Fruit fly (Drosophila melanogaster) whole organism, prepupa: ENCODE data around the gene spn-B.

Source experiments
- CG11294 ChIP-seq: fragments of 200-800 bp; sonication (Bioruptor generic); IDR thresholded peaks from 2 replicates; pipeline ENCODE4 v1.3.6; 2022; ENCODE audit warnings: missing biosample characterization, missing genetic modification characterization
- CG15336 ChIP-seq: fragments of 200-800 bp; sonication (Bioruptor generic); IDR thresholded peaks from 2 replicates; pipeline ENCODE4 v1.3.6; 2022; ENCODE audit warnings: missing biosample characterization, missing genetic modification characterization
- CG1621 ChIP-seq: fragments of 200-800 bp; sonication (Bioruptor generic); optimal IDR thresholded peaks from 3 replicates; lab custom pipeline; 2018; ENCODE audit warnings: missing biosample characterization, mild to moderate bottlenecking, missing genetic modification characterization
- CG3032 ChIP-seq: fragments of 200-800 bp; optimal IDR thresholded peaks from 2 replicates; lab custom pipeline; 2019; ENCODE audit warnings: missing biosample characterization, mild to moderate bottlenecking, missing genetic modification characterization, moderate library complexity
- CG31627 ChIP-seq: fragments of 200-800 bp; sonication (Bioruptor generic); optimal IDR thresholded peaks from 3 replicates; lab custom pipeline; 2016; ENCODE audit warnings: missing biosample characterization, missing genetic modification characterization
- CG32006 ChIP-seq: fragments of 200-800 bp; sonication (Bioruptor generic); optimal IDR thresholded peaks from 3 replicates; lab custom pipeline; 2017; ENCODE audit warnings: missing biosample characterization, mild to moderate bottlenecking, missing genetic modification characterization
- CG34406 ChIP-seq: fragments of 200-800 bp; sonication (Bioruptor generic); optimal IDR thresholded peaks from 3 replicates; lab custom pipeline; 2016; ENCODE audit warnings: missing biosample characterization, missing genetic modification characterization
- CG3919 ChIP-seq: fragments of 200-800 bp; sonication (Bioruptor generic); optimal IDR thresholded peaks from 3 replicates; lab custom pipeline; 2016; ENCODE audit warnings: missing biosample characterization, missing genetic modification characterization
- CG4318 ChIP-seq: fragments of 200-800 bp; sonication (Bioruptor generic); optimal IDR thresholded peaks from 3 replicates; lab custom pipeline; 2017; ENCODE audit warnings: missing biosample characterization, mild to moderate bottlenecking, missing genetic modification characterization
- CG6163 ChIP-seq: fragments of 200-800 bp; sonication (Bioruptor generic); IDR thresholded peaks from 3 replicates; pipeline ENCODE4 v1.3.6; 2022; ENCODE audit warnings: missing biosample characterization, missing genetic modification characterization
- CG6276 ChIP-seq: fragments of 200-800 bp; sonication (Bioruptor generic); optimal IDR thresholded peaks from 2 replicates; lab custom pipeline; 2017; ENCODE audit warnings: missing biosample characterization, mild to moderate bottlenecking, missing genetic modification characterization
- CG6808 ChIP-seq: fragments of 200-800 bp; sonication (Bioruptor generic); optimal IDR thresholded peaks from 3 replicates; lab custom pipeline; 2017; ENCODE audit warnings: missing biosample characterization, missing genetic modification characterization, mild to moderate bottlenecking, moderate library complexity, missing genetic modification reagents
- CG6854 ChIP-seq: fragments of 200-800 bp; sonication (Bioruptor generic); optimal IDR thresholded peaks from 2 replicates; lab custom pipeline; 2017; ENCODE audit warnings: missing biosample characterization, mild to moderate bottlenecking, missing genetic modification characterization
- CG7368 ChIP-seq: fragments of 200-800 bp; sonication (Bioruptor generic); optimal IDR thresholded peaks from 3 replicates; lab custom pipeline; 2016; ENCODE audit warnings: missing biosample characterization, missing genetic modification characterization
- CG8119 ChIP-seq: fragments of 200-800 bp; sonication (Bioruptor generic); IDR thresholded peaks from 3 replicates; pipeline ENCODE4 v1.3.6; 2022; ENCODE audit warnings: missing biosample characterization, missing genetic modification characterization
- CG8319 ChIP-seq: fragments of 200-800 bp; sonication (Bioruptor generic); optimal IDR thresholded peaks from 3 replicates; lab custom pipeline; 2016; ENCODE audit warnings: missing biosample characterization, missing genetic modification characterization
- CG8632 ChIP-seq: fragments of 200-800 bp; sonication (Bioruptor generic); optimal IDR thresholded peaks from 3 replicates; lab custom pipeline; 2016; ENCODE audit warnings: missing biosample characterization, missing genetic modification characterization
- CG9139 ChIP-seq: fragments of 200-800 bp; sonication (Bioruptor generic); optimal IDR thresholded peaks from 3 replicates; lab custom pipeline; 2017; ENCODE audit warnings: missing biosample characterization, mild to moderate bottlenecking, missing genetic modification characterization
- Eip78C ChIP-seq: fragments of 200-800 bp; sonication (Bioruptor generic); peaks from one replicate; lab custom pipeline; 2016; ENCODE audit warnings: missing biosample characterization, missing genetic modification characterization
- Ets21C ChIP-seq: fragments of 200-800 bp; sonication (Bioruptor generic); optimal IDR thresholded peaks from 3 replicates; lab custom pipeline; 2016; ENCODE audit warnings: missing biosample characterization, missing genetic modification characterization
- Hr38 ChIP-seq: sonication (Bioruptor generic); optimal IDR thresholded peaks from 2 replicates; lab custom pipeline; 2016; ENCODE audit warnings: missing biosample characterization, missing genetic modification characterization
- Hr39 ChIP-seq: fragments of 200-800 bp; sonication (Bioruptor generic); optimal IDR thresholded peaks from 2 replicates; lab custom pipeline; 2016; ENCODE audit warnings: missing biosample characterization, missing genetic modification characterization
- Hr4 ChIP-seq: fragments of 200-800 bp; sonication (Bioruptor generic); optimal IDR thresholded peaks from 3 replicates; lab custom pipeline; 2016; ENCODE audit warnings: missing biosample characterization, missing genetic modification characterization
- Lpt ChIP-seq: fragments of 200-800 bp; sonication (Bioruptor generic); optimal IDR thresholded peaks from 3 replicates; lab custom pipeline; 2016; ENCODE audit warnings: missing biosample characterization, missing genetic modification characterization
- Met ChIP-seq: fragments of 200-800 bp; sonication (Bioruptor generic); optimal IDR thresholded peaks from 3 replicates; lab custom pipeline; 2016; ENCODE audit warnings: missing biosample characterization, missing genetic modification characterization
- Smox ChIP-seq: fragments of 200-800 bp; sonication (Bioruptor generic); optimal IDR thresholded peaks from 3 replicates; lab custom pipeline; 2016; ENCODE audit warnings: missing biosample characterization, missing genetic modification characterization
- Sox102F ChIP-seq: fragments of 200-800 bp; sonication (Bioruptor generic); optimal IDR thresholded peaks from 2 replicates; lab custom pipeline; 2016; ENCODE audit warnings: missing biosample characterization, mild to moderate bottlenecking, missing genetic modification characterization
- Sox14 ChIP-seq: fragments of 200-800 bp; sonication (Bioruptor generic); optimal IDR thresholded peaks from 3 replicates; lab custom pipeline; 2016; ENCODE audit warnings: missing biosample characterization, missing genetic modification characterization
- achi ChIP-seq: fragments of 200-800 bp; sonication (Bioruptor generic); optimal IDR thresholded peaks from 3 replicates; lab custom pipeline; 2016; ENCODE audit warnings: missing biosample characterization, missing genetic modification characterization
- cyc ChIP-seq: fragments of 200-800 bp; sonication (Bioruptor generic); optimal IDR thresholded peaks from 3 replicates; lab custom pipeline; 2016; ENCODE audit warnings: missing biosample characterization, missing genetic modification characterization
- dac ChIP-seq: fragments of 200-800 bp; sonication (Bioruptor generic); optimal IDR thresholded peaks from 2 replicates; lab custom pipeline; 2017; ENCODE audit warnings: missing biosample characterization, mild to moderate bottlenecking, missing genetic modification characterization
- eg ChIP-seq: fragments of 200-800 bp; sonication (Bioruptor generic); IDR thresholded peaks from 3 replicates; pipeline ENCODE4 v1.3.6; 2022; ENCODE audit warnings: missing biosample characterization, missing genetic modification characterization
- esn ChIP-seq: fragments of 200-800 bp; sonication (Bioruptor generic); optimal IDR thresholded peaks from 2 replicates; lab custom pipeline; 2016; ENCODE audit warnings: missing biosample characterization, mild to moderate bottlenecking, missing genetic modification characterization, moderate library complexity
- fd59A ChIP-seq: fragments of 200-800 bp; sonication (Bioruptor generic); optimal IDR thresholded peaks from 2 replicates; lab custom pipeline; 2017; ENCODE audit warnings: missing biosample characterization, mild to moderate bottlenecking, missing genetic modification characterization, missing genetic modification reagents
- fd85E ChIP-seq: fragments of 200-800 bp; sonication (Bioruptor generic); optimal IDR thresholded peaks from 3 replicates; lab custom pipeline; 2016; ENCODE audit warnings: missing biosample characterization, missing genetic modification characterization
- pdm3 ChIP-seq: fragments of 200-800 bp; sonication (Bioruptor generic); optimal IDR thresholded peaks from 3 replicates; lab custom pipeline; 2016; ENCODE audit warnings: missing biosample characterization, missing genetic modification characterization
- ss ChIP-seq, 2 experiments: fragments of 200-800 bp; sonication (Bioruptor generic); optimal IDR thresholded peaks; 2 replicates in 1 of 2; 3 replicates in 1 of 2; lab custom pipeline; 2017 to 2018; ENCODE audit warnings: mild to moderate bottlenecking in 2 of 2, missing biosample characterization in 2 of 2, missing genetic modification characterization in 2 of 2, moderate library complexity in 1 of 2
- svp ChIP-seq: fragments of 200-800 bp; sonication (Bioruptor generic); peaks from one replicate; lab custom pipeline; 2016; ENCODE audit warnings: missing biosample characterization, missing genetic modification characterization
- topi ChIP-seq: fragments of 200-800 bp; sonication (Bioruptor generic); optimal IDR thresholded peaks from 3 replicates; lab custom pipeline; 2016; ENCODE audit warnings: missing biosample characterization, missing genetic modification characterization

The spn-B gene

DNA sequence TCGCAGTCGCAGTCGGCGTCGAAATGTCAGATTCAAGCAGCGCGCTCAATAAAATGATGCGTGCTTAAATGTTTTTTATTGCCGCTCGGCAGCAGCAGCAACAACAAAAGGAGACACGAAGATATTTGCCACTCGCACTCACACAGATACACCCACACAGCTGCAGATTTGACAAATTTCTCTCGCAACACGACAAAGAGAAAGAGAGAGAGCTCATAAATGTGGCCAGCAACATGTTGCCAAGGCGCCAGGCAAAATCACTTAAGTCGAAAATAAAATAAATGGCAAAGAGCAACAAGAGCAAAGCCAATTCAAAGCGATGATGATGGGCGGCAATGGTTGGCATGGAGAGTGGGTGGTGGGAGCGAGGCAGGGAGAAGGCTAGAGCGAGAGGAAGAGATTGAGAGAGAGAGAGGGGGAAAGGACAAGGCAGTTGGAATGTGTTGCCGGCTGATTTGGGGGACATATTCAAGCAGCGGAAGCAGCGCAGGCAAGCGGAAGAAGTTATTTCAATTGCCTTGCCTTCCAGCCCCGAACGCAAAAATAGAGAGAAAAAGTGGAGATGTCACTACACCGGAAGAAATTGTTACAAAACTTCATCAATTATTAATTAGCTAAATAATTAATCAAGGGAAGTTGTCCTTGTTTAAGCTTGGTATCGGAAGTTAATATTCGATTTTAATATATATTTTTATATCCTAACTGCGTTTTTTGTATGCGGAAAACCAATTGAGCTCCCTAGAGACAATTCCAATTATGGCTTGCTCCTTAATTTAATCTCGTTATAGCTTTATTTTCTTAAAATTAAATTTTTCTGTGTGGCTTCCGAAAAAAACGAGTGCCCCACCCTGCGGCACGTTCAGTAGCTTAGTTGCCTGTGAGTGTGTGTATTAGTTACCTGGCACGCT lies 19.2 kb downstream of the spn-B start (continued):
- TF ChIP-seq pdm3 (peak; percentile 60), CG6276 (GFP tag; lab: Kevin White, UChicago) (peak; percentile 26), fd59A (GFP tag; lab: Kevin White, UChicago) (no peak), Met (GFP tag; lab: Kevin White, UChicago) (peak; percentile 44), cyc (GFP tag; lab: Kevin White, UChicago) (no peak), CG34406 (GFP tag; lab: Kevin White, UChicago) (peak; percentile 26), eg (GFP tag; lab: Robert Waterston, UW) (peak; percentile 33; the same call in 1 of the 3 replicates), CG6163 (GFP tag; lab: Robert Waterston, UW) (0 out of 3 replicates have a peak, but pooled peaks have one; percentile 5), CG32006 (GFP tag; lab: Kevin White, UChicago) (peak; percentile 76), CG11294 (no peak), CG8319 (GFP tag; lab: Kevin White, UChicago) (no peak), Sox14 (GFP tag; lab: Kevin White, UChicago) (peak; percentile 28), Lpt (GFP tag; lab: Kevin White, UChicago) (no peak), CG9139 (GFP tag; lab: Kevin White, UChicago) (no peak), CG8119 (GFP tag; lab: Robert Waterston, UW) (peak; percentile 55), Hr38 (GFP tag; lab: Kevin White, UChicago) (no peak), Hr39 (GFP tag; lab: Kevin White, UChicago) (no peak), svp (GFP tag; lab: Kevin White, UChicago) (peak; percentile 63), ss (GFP tag; optimal IDR thresholded peaks at IDR 0.05; lab: Kevin White, UChicago) (peak in 1 of 2 experiments; percentile 20), CG1621 (peak; percentile 19), CG7368 (GFP tag; lab: Kevin White, UChicago) (peak; percentile 2), Sox102F (GFP tag; lab: Kevin White, UChicago) (peak; percentile 6), CG3919 (GFP tag; lab: Kevin White, UChicago) (peak; percentile 45), Ets21C (GFP tag; lab: Kevin White, UChicago) (no peak), CG31627 (no peak), Smox (GFP tag; lab: Kevin White, UChicago) (peak; percentile 11), CG6808 (GFP tag; lab: Kevin White, UChicago) (no peak), CG15336 (peak; percentile 55), esn (GFP tag; lab: Kevin White, UChicago) (peak; percentile 35), fd85E (GFP tag; lab: Kevin White, UChicago) (no peak)
- TF ChIP-seq, all 60 proteins: peak for 37

DNA sequence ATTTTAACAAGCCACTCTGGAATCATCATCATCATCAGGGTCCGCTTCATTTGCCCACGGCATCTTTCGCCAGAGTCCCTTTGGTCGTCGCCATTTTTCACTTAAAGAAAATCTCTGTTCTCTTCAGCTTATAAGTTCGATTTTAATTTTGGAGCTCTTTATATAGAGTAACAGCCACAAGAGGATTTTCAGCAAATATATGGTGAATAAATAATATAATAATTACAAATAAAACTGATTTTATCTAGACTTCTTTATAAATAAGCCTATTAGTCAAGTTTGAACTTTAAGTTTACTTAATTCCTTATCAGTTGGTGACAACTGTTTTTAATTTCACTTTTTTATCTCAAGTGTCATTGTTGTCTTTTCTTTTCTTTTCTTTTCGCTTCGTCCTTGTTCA lies 20.6 kb downstream of the spn-B start:
- TF ChIP-seq Eip78C (GFP tag; lab: Kevin White, UChicago) (peak; percentile 67), CG8632 (GFP tag; lab: Kevin White, UChicago) (no peak), CG4318 (GFP tag; lab: Kevin White, UChicago) (no peak), CG3032 (tag; lab: Kevin White, UChicago) (no peak)

dm6 chr3R:14351418-14351817 lies 23.6 kb downstream of the spn-B start:
- TF ChIP-seq CG31627 (no peak), CG8632 (GFP tag; lab: Kevin White, UChicago) (no peak), CG9139 (GFP tag; lab: Kevin White, UChicago) (no peak), Met (GFP tag; lab: Kevin White, UChicago) (peak; percentile 20), CG6854 (no peak), topi (peak; percentile 5), cyc (GFP tag; lab: Kevin White, UChicago) (no peak), esn (GFP tag; lab: Kevin White, UChicago) (no peak), achi (GFP tag; lab: Kevin White, UChicago) (no peak), CG8119 (GFP tag; lab: Robert Waterston, UW) (no peak), Sox102F (GFP tag; lab: Kevin White, UChicago) (no peak), Hr4 (GFP tag; lab: Kevin White, UChicago) (no peak), Eip78C (GFP tag; lab: Kevin White, UChicago) (peak; percentile 48), CG3919 (GFP tag; lab: Kevin White, UChicago) (no peak), dac (GFP tag; lab: Kevin White, UChicago) (no peak)
- TF ChIP-seq, all 60 proteins: peak for 3
